Fruit fly (Drosophila melanogaster) whole organism, wandering third instar larva: Measurements from ENCODE around the gene dikar.

Experiments
- CrebA ChIP-seq: fragments of 200-800 bp; sonication (Bioruptor generic); optimal IDR thresholded peaks from 2 replicates; lab custom pipeline; 2016; ENCODE audit warnings: missing biosample characterization, mild to moderate bottlenecking, missing genetic modification characterization, borderline replicate concordance
- Dfd ChIP-seq: fragments of >200 bp; optimal IDR thresholded peaks from 2 replicates; lab custom pipeline; 2017; ENCODE audit warnings: missing biosample characterization, missing genetic modification characterization
- Hr78 ChIP-seq: fragments of >200 bp; optimal IDR thresholded peaks from 2 replicates; lab custom pipeline; 2017; ENCODE audit warnings: missing biosample characterization, missing genetic modification characterization
- Hr83 ChIP-seq: fragments of 200-300 bp; sonication (Bioruptor generic); optimal IDR thresholded peaks from 2 replicates; lab custom pipeline; 2016; ENCODE audit warnings: missing biosample characterization, mild to moderate bottlenecking, missing genetic modification characterization, moderate library complexity; ENCODE audit not compliant: poor library complexity, severe bottlenecking
- br ChIP-seq: fragments of 200-800 bp; sonication (Bioruptor generic); optimal IDR thresholded peaks from 2 replicates; lab custom pipeline; 2016; ENCODE audit warnings: missing biosample characterization, missing genetic modification characterization
- ey ChIP-seq: fragments of 200-800 bp; sonication (Bioruptor generic); optimal IDR thresholded peaks from 2 replicates; lab custom pipeline; 2016; ENCODE audit warnings: missing biosample characterization, missing genetic modification characterization
- fru ChIP-seq: fragments of 200-800 bp; sonication (Bioruptor generic); optimal IDR thresholded peaks from 3 replicates; lab custom pipeline; 2016; ENCODE audit warnings: missing biosample characterization, mild to moderate bottlenecking, missing genetic modification characterization
- h ChIP-seq: fragments of 200-800 bp; sonication (Bioruptor generic); optimal IDR thresholded peaks from 3 replicates; lab custom pipeline; 2016; ENCODE audit warnings: missing biosample characterization, mild to moderate bottlenecking, missing genetic modification characterization
- pan ChIP-seq: fragments of >200 bp; optimal IDR thresholded peaks from 2 replicates; lab custom pipeline; 2017
- psq ChIP-seq: fragments of 200-800 bp; sonication (Bioruptor generic); optimal IDR thresholded peaks from 3 replicates; lab custom pipeline; 2017; ENCODE audit warnings: missing biosample characterization, mild to moderate bottlenecking, missing genetic modification characterization, moderate library complexity
- usp ChIP-seq: fragments of >200 bp; optimal IDR thresholded peaks from 2 replicates; lab custom pipeline; 2017; ENCODE audit warnings: missing biosample characterization, missing genetic modification characterization

dm6 chr3L:6747127-6747526, 4.2 kb upstream of the dikar start:
- TF ChIP-seq h (peak; percentile 49), Hr78 (no peak), Hr83 (peak; percentile 51), ey (GFP tag; lab: Kevin White, UChicago) (peak; percentile 38), usp (no peak), CrebA (GFP tag; lab: Kevin White, UChicago) (no peak), pan (lab: Kevin White, UChicago) (no peak), psq (GFP tag; lab: Kevin White, UChicago) (peak; percentile 85), br (GFP tag; lab: Kevin White, UChicago) (peak; percentile 16), Dfd (GFP tag; lab: Kevin White, UChicago) (no peak), fru (peak; percentile 51)
